Worm (Caenorhabditis elegans): ENCODE data around the gene gst-19.

- TF ChIP-seq fos-1 (tag; optimal IDR thresholded peaks at IDR 0.05) (no peak), dpl-1 (GFP tag; optimal IDR thresholded peaks at IDR 0.05) (no peak), jun-1 (tag; optimal IDR thresholded peaks at IDR 0.05) (no peak), pha-4 (GFP tag; IDR thresholded peaks at IDR 0.05) (no peak), pha-4 (tag; optimal IDR thresholded peaks at IDR 0.05) (no peak), ztf-11 (tag; optimal IDR thresholded peaks at IDR 0.05) (no peak), nhr-76 (tag; optimal IDR thresholded peaks at IDR 0.05) (no peak)
Observed at ce11 chrII:13664993-13665680, 38.2 kb upstream of the gst-19 start.
